Worm (Caenorhabditis elegans) whole organism, L4/young adult: ENCODE measurements around the gene F07G11.1.

Experiments used
- W03F9.2 ChIP-seq: fragments of 150-350 bp; optimal IDR thresholded peaks from 2 replicates; lab custom pipeline; 2014; ENCODE audit warnings: missing biosample characterization, missing genetic modification characterization
- dao-5 ChIP-seq: sonication (generic microtip); optimal IDR thresholded peaks from 2 replicates; lab custom pipeline; 2016; ENCODE audit warnings: missing genotype, missing genetic modification characterization, moderate library complexity, missing compliant biosample characterization
- him-1 ChIP-seq: sonication (generic microtip); optimal IDR thresholded peaks from 2 replicates; lab custom pipeline; 2016; ENCODE audit warnings: missing genotype, missing genetic modification reagents, missing genetic modification characterization, missing compliant biosample characterization

DNA sequence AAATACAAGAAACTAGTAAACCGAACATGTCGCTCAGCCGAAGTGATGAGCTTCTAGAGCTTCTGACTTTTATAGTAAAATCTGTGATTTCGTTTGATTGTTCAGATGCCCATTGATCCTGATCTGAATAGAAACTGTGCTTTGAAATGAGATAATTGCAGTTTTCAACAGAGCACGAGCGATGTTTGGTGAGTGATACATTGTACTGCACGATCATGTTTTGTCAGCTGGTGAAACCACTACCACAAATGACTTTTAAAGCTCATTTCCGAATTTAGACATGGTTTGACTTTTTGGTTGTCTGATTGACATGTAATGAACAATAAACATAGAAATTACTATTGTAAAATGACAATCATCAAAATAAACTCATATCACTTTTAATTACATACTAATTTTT lies 48.3 kb downstream of the F07G11.1 start, which contains the start of gene tag-293:
- TF ChIP-seq dao-5 (tag; lab: Kevin White, UChicago) (no peak), him-1 (no peak), W03F9.2 (tag; lab: Kevin White, UChicago) (no peak)
